Fruit fly (Drosophila melanogaster): ENCODE data around the gene CG4942.

Gene CG4942

DNA sequence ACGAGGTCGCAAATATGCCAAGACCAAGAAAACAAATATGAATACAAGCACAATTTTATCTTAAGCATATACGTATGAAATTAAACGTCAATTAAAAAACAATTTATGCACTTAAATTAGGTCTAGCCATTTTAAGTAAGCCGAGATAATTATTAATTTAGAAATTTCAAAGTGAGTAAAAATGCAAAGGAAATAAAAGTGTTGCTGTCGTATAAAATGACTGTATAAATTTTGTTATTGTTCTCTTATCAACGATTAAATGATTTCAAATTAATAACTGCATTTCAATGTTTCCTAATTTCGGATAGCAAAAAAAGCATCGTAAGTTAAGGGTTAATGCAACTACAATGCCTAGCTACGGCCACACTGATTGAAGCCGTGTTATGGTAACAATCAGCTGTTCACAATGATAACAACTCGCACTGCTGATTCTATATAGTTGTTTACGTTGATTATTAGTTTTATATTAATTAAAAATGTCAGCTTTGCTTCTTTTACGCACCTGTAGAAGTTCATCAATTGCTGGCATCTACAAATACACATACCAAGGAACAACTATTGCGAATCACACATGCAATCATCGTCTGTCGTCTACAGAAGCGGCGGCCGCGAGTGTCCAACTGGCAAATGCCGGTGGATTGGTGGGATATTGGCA, at the start of gene CG4942, which contains the start of gene CG4911:
CG4942 (plus strand) TSS at position 375 of the 655 bp plus-strand sequence.
CG4911 (minus strand) TSS at position 1 of the 655 bp plus-strand sequence.
- TF ChIP-seq CG4496 (GFP tag; IDR thresholded peaks at IDR 0.05) = peak; percentile 79
- no peak for TF ChIP-seq EcR (GFP tag; optimal IDR thresholded peaks at IDR 0.05)
- peak; percentile 70 for TF ChIP-seq CG8159 (tag; optimal IDR thresholded peaks at IDR 0.05)
- TF ChIP-seq CG8301 (tag; optimal IDR thresholded peaks at IDR 0.05) = peak; percentile 61
- TF ChIP-seq CG12605 (GFP tag; IDR thresholded peaks at IDR 0.05) = no peak
- peak; percentile 51 for TF ChIP-seq Snoo (tag; optimal IDR thresholded peaks at IDR 0.05)
- no peak for TF ChIP-seq gl (tag; optimal IDR thresholded peaks at IDR 0.05)
- peak; percentile 52 for TF ChIP-seq CG15710 (tag; optimal IDR thresholded peaks at IDR 0.05)
- peak; percentile 50 for TF ChIP-seq CG17806 (tag; optimal IDR thresholded peaks at IDR 0.05)
- peak; percentile 42 for TF ChIP-seq CG9948 (tag; optimal IDR thresholded peaks at IDR 0.05)
- no peak for TF ChIP-seq CG13204 (GFP tag; optimal IDR thresholded peaks at IDR 0.05)
- no peak for TF ChIP-seq Pif1B (GFP tag; optimal IDR thresholded peaks at IDR 0.05)
- peak; percentile 52; the same call in 1 of the 2 replicates for TF ChIP-seq CG32121 (GFP tag; IDR thresholded peaks at IDR 0.05)
- TF ChIP-seq CG34367 (tag; optimal IDR thresholded peaks at IDR 0.05) = peak; percentile 52
- TF ChIP-seq rn (GFP tag; IDR thresholded peaks at IDR 0.05) = no peak
- no peak for TF ChIP-seq CG10348 (GFP tag; IDR thresholded peaks at IDR 0.05)
- TF ChIP-seq fd96Ca (GFP tag; IDR thresholded peaks at IDR 0.05) = peak; percentile 28; the same call in 1 of the 3 replicates
- peak; percentile 28; the same call in 1 of the 2 replicates for TF ChIP-seq Ets98B (GFP tag; IDR thresholded peaks at IDR 0.05)
- no peak for TF ChIP-seq Pif1A (GFP tag; optimal IDR thresholded peaks at IDR 0.05)

DNA sequence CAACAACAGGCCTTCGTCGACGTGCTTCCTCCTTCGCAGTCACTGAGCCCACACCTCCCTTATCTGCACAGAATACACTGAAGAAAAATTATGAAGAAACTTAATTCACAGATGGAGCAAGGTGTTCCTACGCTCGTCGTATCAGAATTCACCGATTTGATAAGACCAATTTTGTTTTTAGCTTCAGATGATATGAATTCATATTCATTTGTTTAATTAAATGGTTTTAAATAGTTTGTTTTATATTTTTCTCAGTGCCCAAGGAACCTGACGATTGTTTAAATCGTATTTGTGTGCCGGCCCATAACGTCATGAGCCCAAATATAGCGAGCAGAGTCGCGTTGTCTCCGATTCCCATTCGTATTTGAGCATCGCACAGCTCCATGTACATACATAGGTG, 49.3 kb upstream of the CG4942 start:
- TF ChIP-seq CG9948 (tag; optimal IDR thresholded peaks at IDR 0.05) (no peak), CG15710 (tag; optimal IDR thresholded peaks at IDR 0.05) (no peak), EcR (GFP tag; optimal IDR thresholded peaks at IDR 0.05) (no peak), CG12605 (GFP tag; IDR thresholded peaks at IDR 0.05) (no peak), rn (GFP tag; IDR thresholded peaks at IDR 0.05) (no peak), CG4496 (GFP tag; IDR thresholded peaks at IDR 0.05) (no peak), D1 (tag; optimal IDR thresholded peaks at IDR 0.05) (no peak), CG13204 (GFP tag; optimal IDR thresholded peaks at IDR 0.05) (no peak), CG10348 (GFP tag; IDR thresholded peaks at IDR 0.05) (no peak), fd96Ca (GFP tag; IDR thresholded peaks at IDR 0.05) (no peak), CG14655 (GFP tag; optimal IDR thresholded peaks at IDR 0.05) (peak; percentile 39), Snoo (tag; optimal IDR thresholded peaks at IDR 0.05) (no peak), Pif1A (GFP tag; optimal IDR thresholded peaks at IDR 0.05) (no peak), Ets98B (GFP tag; IDR thresholded peaks at IDR 0.05) (no peak), CG34367 (tag; optimal IDR thresholded peaks at IDR 0.05) (peak; percentile 1)

DNA sequence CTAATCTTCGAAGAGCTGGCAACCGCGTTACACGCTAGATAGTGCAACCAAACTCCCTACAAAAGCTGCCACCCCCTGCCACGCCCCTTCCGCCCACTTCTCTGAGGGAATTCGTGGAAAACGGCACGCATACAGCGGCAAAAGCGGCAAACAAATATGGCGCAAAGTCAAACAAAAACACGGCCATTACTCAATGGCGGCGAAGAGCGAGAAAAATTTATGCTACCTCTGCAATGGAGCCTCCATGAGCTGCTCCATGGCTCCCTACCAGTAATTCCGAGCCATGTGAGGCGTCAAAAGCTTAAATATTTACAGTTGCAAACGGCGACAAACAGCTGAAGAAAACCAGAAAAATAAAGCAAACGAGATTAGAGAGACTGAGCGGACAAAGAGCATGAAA, 48.2 kb upstream of the CG4942 start:
- no peak for TF ChIP-seq CG4496 (GFP tag; IDR thresholded peaks at IDR 0.05)
- no peak for TF ChIP-seq gl (tag; optimal IDR thresholded peaks at IDR 0.05)
- no peak for TF ChIP-seq Ets98B (GFP tag; IDR thresholded peaks at IDR 0.05)
- no peak for TF ChIP-seq fd96Ca (GFP tag; IDR thresholded peaks at IDR 0.05)
- TF ChIP-seq CG10348 (GFP tag; IDR thresholded peaks at IDR 0.05) = no peak
- no peak for TF ChIP-seq Snoo (tag; optimal IDR thresholded peaks at IDR 0.05)
- no peak for TF ChIP-seq CG34367 (tag; optimal IDR thresholded peaks at IDR 0.05)

DNA sequence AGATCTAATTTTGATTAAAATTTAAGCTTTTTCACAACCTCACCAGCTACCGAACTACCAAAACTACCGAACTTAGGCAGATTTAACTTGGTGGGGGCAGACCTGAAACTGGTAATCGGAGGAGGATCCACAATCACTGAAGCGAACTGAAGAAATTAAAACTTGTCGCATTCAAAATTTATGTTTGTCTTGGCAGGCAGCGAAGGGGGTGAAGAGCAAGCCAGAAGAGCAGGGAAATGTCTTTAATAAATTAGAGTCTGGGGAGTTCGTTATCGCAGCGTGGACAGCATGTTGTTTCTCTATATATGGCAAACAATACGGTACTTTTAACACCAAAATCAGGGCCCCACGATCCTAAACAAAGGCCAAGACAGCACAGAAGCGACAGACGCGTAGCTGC, 47.7 kb upstream of the CG4942 start:
- TF ChIP-seq Ets98B (GFP tag; IDR thresholded peaks at IDR 0.05) = no peak
- no peak for TF ChIP-seq CG4496 (GFP tag; IDR thresholded peaks at IDR 0.05)
- TF ChIP-seq Snoo (tag; optimal IDR thresholded peaks at IDR 0.05) = no peak
- TF ChIP-seq CG9948 (tag; optimal IDR thresholded peaks at IDR 0.05) = no peak
- no peak for TF ChIP-seq CG12605 (GFP tag; IDR thresholded peaks at IDR 0.05)
- no peak for TF ChIP-seq CG17806 (tag; optimal IDR thresholded peaks at IDR 0.05)
- TF ChIP-seq Pif1A (GFP tag; optimal IDR thresholded peaks at IDR 0.05) = no peak
- TF ChIP-seq CG8301 (tag; optimal IDR thresholded peaks at IDR 0.05) = no peak
- no peak for TF ChIP-seq CG34367 (tag; optimal IDR thresholded peaks at IDR 0.05)
- TF ChIP-seq CG8159 (tag; optimal IDR thresholded peaks at IDR 0.05) = no peak
- TF ChIP-seq Pif1B (GFP tag; optimal IDR thresholded peaks at IDR 0.05) = no peak
- no peak for TF ChIP-seq D1 (tag; optimal IDR thresholded peaks at IDR 0.05)
- TF ChIP-seq rn (GFP tag; IDR thresholded peaks at IDR 0.05) = no peak
- no peak for TF ChIP-seq CG32121 (GFP tag; IDR thresholded peaks at IDR 0.05)
- TF ChIP-seq CG15710 (tag; optimal IDR thresholded peaks at IDR 0.05) = no peak

DNA sequence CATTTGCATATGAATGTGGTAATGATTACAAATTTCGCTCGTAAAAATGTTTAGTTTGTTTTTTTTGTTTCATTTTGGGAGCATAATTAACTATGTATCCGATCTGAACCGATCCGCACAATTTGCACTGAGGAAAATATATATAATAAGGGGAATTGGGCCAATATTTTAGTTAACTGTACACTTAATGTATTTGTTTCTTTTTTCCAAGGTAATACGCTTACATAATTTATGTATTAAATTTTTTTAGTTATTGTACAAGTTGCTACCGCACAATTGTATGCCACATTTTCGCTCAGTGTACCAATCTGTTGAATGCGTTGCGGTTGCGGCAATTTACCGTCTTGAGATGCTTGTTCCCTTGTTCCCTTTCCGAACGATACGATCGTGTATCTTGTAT, 47.2 kb upstream of the CG4942 start:
- TF ChIP-seq CG15710 (tag; optimal IDR thresholded peaks at IDR 0.05) = peak; percentile 23
- TF ChIP-seq CG34367 (tag; optimal IDR thresholded peaks at IDR 0.05) = no peak
- TF ChIP-seq D1 (tag; optimal IDR thresholded peaks at IDR 0.05) = no peak
- TF ChIP-seq CG8301 (tag; optimal IDR thresholded peaks at IDR 0.05) = no peak
- no peak for TF ChIP-seq Pif1B (GFP tag; optimal IDR thresholded peaks at IDR 0.05)
- no peak for TF ChIP-seq Ets98B (GFP tag; IDR thresholded peaks at IDR 0.05)
- TF ChIP-seq CG14655 (GFP tag; optimal IDR thresholded peaks at IDR 0.05) = no peak
- TF ChIP-seq CG8159 (tag; optimal IDR thresholded peaks at IDR 0.05) = peak; percentile 44
- TF ChIP-seq CG10348 (GFP tag; IDR thresholded peaks at IDR 0.05) = no peak
- no peak for TF ChIP-seq CG4496 (GFP tag; IDR thresholded peaks at IDR 0.05)
- no peak for TF ChIP-seq CG32121 (GFP tag; IDR thresholded peaks at IDR 0.05)
- peak; percentile 23 for TF ChIP-seq CG17806 (tag; optimal IDR thresholded peaks at IDR 0.05)
- no peak for TF ChIP-seq CG9948 (tag; optimal IDR thresholded peaks at IDR 0.05)
- no peak for TF ChIP-seq CG13204 (GFP tag; optimal IDR thresholded peaks at IDR 0.05)
- TF ChIP-seq Snoo (tag; optimal IDR thresholded peaks at IDR 0.05) = no peak
- TF ChIP-seq Pif1A (GFP tag; optimal IDR thresholded peaks at IDR 0.05) = peak; percentile 20
- TF ChIP-seq gl (tag; optimal IDR thresholded peaks at IDR 0.05) = no peak
- TF ChIP-seq CG12605 (GFP tag; IDR thresholded peaks at IDR 0.05) = no peak
- TF ChIP-seq rn (GFP tag; IDR thresholded peaks at IDR 0.05) = no peak
- TF ChIP-seq EcR (GFP tag; optimal IDR thresholded peaks at IDR 0.05) = no peak
- TF ChIP-seq fd96Ca (GFP tag; IDR thresholded peaks at IDR 0.05) = no peak
